Fruit fly (Drosophila melanogaster) S2 (cell line): Measurements from ENCODE around the gene Tfb5.

Experiments used
- CG8478 ChIP-seq: fragments of >200 bp; optimal IDR thresholded peaks from 2 replicates; lab custom pipeline; 2018
- CTCF ChIP-seq, 2 experiments: fragments of >200 bp; optimal IDR thresholded peaks; 2 replicates each; lab custom pipeline; 2018

dm6 chr2L:5029049-5029808 lies 18.6 kb upstream of the Tfb5 start, which contains the start of gene Col4a1:
- TF ChIP-seq CTCF (optimal IDR thresholded peaks at IDR 0.05; lab: Kevin White, UChicago) (no peak), CG8478 (lab: Kevin White, UChicago) (no peak)
